Fruit fly (Drosophila melanogaster) whole organism, embryonic: ENCODE data around the gene kri.

Experiments used
- CG11456 ChIP-seq: fragments of 200-800 bp; sonication (Bioruptor generic); IDR thresholded peaks from 3 replicates; pipeline ENCODE4 v1.3.6; 2022; ENCODE audit warnings: missing biosample characterization, missing genetic modification characterization
- CG11504 ChIP-seq: fragments of 200-800 bp; sonication (Bioruptor generic); optimal IDR thresholded peaks from 3 replicates; lab custom pipeline; 2019; ENCODE audit warnings: missing biosample characterization, mild to moderate bottlenecking, missing genetic modification characterization, moderate library complexity
- CG12104 ChIP-seq: fragments of 200-800 bp; sonication (Bioruptor generic); optimal IDR thresholded peaks from 3 replicates; lab custom pipeline; 2016; ENCODE audit warnings: missing biosample characterization, missing genetic modification characterization
- CG12219 ChIP-seq: fragments of 200-800 bp; sonication (Bioruptor generic); optimal IDR thresholded peaks from 3 replicates; lab custom pipeline; 2018; ENCODE audit warnings: missing biosample characterization, mild to moderate bottlenecking, missing genetic modification characterization
- CG12942 ChIP-seq: fragments of 200-800 bp; sonication (Bioruptor generic); optimal IDR thresholded peaks from 3 replicates; lab custom pipeline; 2016; ENCODE audit warnings: missing biosample characterization, missing genetic modification characterization
- CG13296 ChIP-seq: fragments of 200-800 bp; sonication (Bioruptor generic); optimal IDR thresholded peaks from 3 replicates; lab custom pipeline; 2018; ENCODE audit warnings: missing biosample characterization, mild to moderate bottlenecking, missing genetic modification characterization
- CG13424 ChIP-seq: fragments of 200-800 bp; sonication (Bioruptor generic); optimal IDR thresholded peaks from 2 replicates; lab custom pipeline; 2019; ENCODE audit warnings: missing biosample characterization, mild to moderate bottlenecking, missing genetic modification characterization, moderate library complexity
- CG1603 ChIP-seq: fragments of 200-800 bp; sonication (Bioruptor generic); optimal IDR thresholded peaks from 2 replicates; lab custom pipeline; 2019; ENCODE audit warnings: missing biosample characterization, mild to moderate bottlenecking, missing genetic modification characterization, moderate library complexity
- CG16779 ChIP-seq: fragments of 200-800 bp; sonication (Bioruptor generic); IDR thresholded peaks from 2 replicates; pipeline ENCODE4 v1.3.6; 2022; ENCODE audit warnings: missing biosample characterization, missing genetic modification characterization
- CG30403 ChIP-seq: fragments of 200-800 bp; sonication (Bioruptor generic); optimal IDR thresholded peaks from 3 replicates; lab custom pipeline; 2016; ENCODE audit warnings: missing biosample characterization, missing genetic modification characterization
- CG31224 ChIP-seq: fragments of 200-800 bp; sonication (Bioruptor generic); IDR thresholded peaks from 2 replicates; pipeline ENCODE4 v1.3.6; 2022; ENCODE audit warnings: missing biosample characterization, missing genetic modification characterization
- CG33557 ChIP-seq: fragments of 200-800 bp; sonication (Bioruptor generic); optimal IDR thresholded peaks from 2 replicates; lab custom pipeline; 2019; ENCODE audit warnings: missing biosample characterization, mild to moderate bottlenecking, missing genetic modification characterization, moderate library complexity
- CG7963 ChIP-seq: fragments of 200-800 bp; sonication (Bioruptor generic); IDR thresholded peaks from 3 replicates; pipeline ENCODE4 v1.3.6; 2022; ENCODE audit warnings: missing biosample characterization, missing genetic modification characterization; ENCODE audit not compliant: partially characterized antibody
- CG8281 ChIP-seq: fragments of 200-800 bp; sonication (Bioruptor generic); optimal IDR thresholded peaks from 2 replicates; lab custom pipeline; 2018; ENCODE audit warnings: missing biosample characterization, mild to moderate bottlenecking, missing genetic modification characterization, moderate library complexity
- CG8765 ChIP-seq: fragments of 200-800 bp; sonication (Bioruptor generic); IDR thresholded peaks from 2 replicates; pipeline ENCODE4 v1.3.6; 2022; ENCODE audit warnings: missing biosample characterization, missing genetic modification characterization
- CG8924 ChIP-seq: fragments of 200-800 bp; optimal IDR thresholded peaks from 3 replicates; lab custom pipeline; 2019; ENCODE audit warnings: missing biosample characterization, mild to moderate bottlenecking, missing genetic modification characterization, moderate library complexity
- CoRest ChIP-seq: fragments of 200-800 bp; sonication (Bioruptor generic); optimal IDR thresholded peaks from 3 replicates; lab custom pipeline; 2018; ENCODE audit warnings: missing biosample characterization, mild to moderate bottlenecking, missing genetic modification characterization, moderate library complexity
- Ets65A ChIP-seq: fragments of 200-800 bp; sonication (Bioruptor generic); peaks from one replicate; lab custom pipeline; 2016; ENCODE audit warnings: missing biosample characterization, missing genetic modification characterization
- Fer3 ChIP-seq: fragments of 200-800 bp; sonication (Bioruptor generic); optimal IDR thresholded peaks from 2 replicates; lab custom pipeline; 2018; ENCODE audit warnings: missing biosample characterization, mild to moderate bottlenecking, missing genetic modification characterization, moderate library complexity
- Gug ChIP-seq: fragments of 200-800 bp; sonication (Bioruptor generic); IDR thresholded peaks from 4 replicates; pipeline ENCODE4 v1.3.6; 2022; ENCODE audit warnings: missing biosample characterization, missing genetic modification characterization
- HHEX ChIP-seq: fragments of 200-800 bp; sonication (Bioruptor generic); optimal IDR thresholded peaks from 3 replicates; lab custom pipeline; 2017; ENCODE audit warnings: missing biosample characterization, mild to moderate bottlenecking, missing genetic modification characterization, missing genetic modification reagents
- Hr51 ChIP-seq, 2 experiments: fragments of 200-800 bp; sonication (Bioruptor generic); optimal IDR thresholded peaks; 2 replicates in 1 of 2; 3 replicates in 1 of 2; lab custom pipeline; 2016 to 2018; ENCODE audit warnings: missing biosample characterization in 2 of 2, missing genetic modification characterization in 2 of 2, mild to moderate bottlenecking in 1 of 2, moderate library complexity in 1 of 2
- MBD-R2 ChIP-seq: fragments of 200-800 bp; sonication (Bioruptor generic); IDR thresholded peaks from 2 replicates; pipeline ENCODE4 v1.3.6; 2022; ENCODE audit warnings: missing biosample characterization, missing genetic modification characterization
- Med ChIP-seq: fragments of 200-800 bp; sonication (Bioruptor generic); peaks from one replicate; lab custom pipeline; 2016; ENCODE audit warnings: missing biosample characterization, missing genetic modification characterization, mild to moderate bottlenecking, inconsistent platforms, moderate library complexity
- NC2α ChIP-seq: fragments of 200-800 bp; sonication (Bioruptor generic); optimal IDR thresholded peaks from 2 replicates; lab custom pipeline; 2016; ENCODE audit warnings: missing biosample characterization, missing genetic modification characterization
- NFAT ChIP-seq: fragments of 200-800 bp; sonication (Bioruptor generic); IDR thresholded peaks from 2 replicates; pipeline ENCODE4 v1.3.6; 2022; ENCODE audit warnings: missing biosample characterization, missing genetic modification characterization
- ara ChIP-seq: fragments of 200-800 bp; sonication (Bioruptor generic); IDR thresholded peaks from 2 replicates; pipeline ENCODE4 v1.3.6; 2022; ENCODE audit warnings: missing biosample characterization, missing genetic modification characterization
- chn ChIP-seq: fragments of 200-800 bp; sonication (Bioruptor generic); optimal IDR thresholded peaks from 2 replicates; lab custom pipeline; 2016; ENCODE audit warnings: missing biosample characterization, missing genetic modification characterization
- dmrt99B ChIP-seq: fragments of 200-800 bp; sonication (Bioruptor generic); optimal IDR thresholded peaks from 2 replicates; lab custom pipeline; 2018; ENCODE audit warnings: missing biosample characterization, mild to moderate bottlenecking, missing genetic modification characterization, moderate library complexity
- dpn ChIP-seq, 2 experiments: fragments of 200-800 bp; sonication (Bioruptor generic); optimal IDR thresholded peaks; 3 replicates each; lab custom pipeline; 2016; ENCODE audit warnings: missing biosample characterization in 2 of 2, missing genetic modification characterization in 2 of 2
- ems ChIP-seq: fragments of 200-800 bp; sonication (Bioruptor generic); optimal IDR thresholded peaks from 3 replicates; lab custom pipeline; 2016; ENCODE audit warnings: missing biosample characterization, missing genetic modification characterization
- en ChIP-seq: fragments of 200-800 bp; sonication (Bioruptor generic); optimal IDR thresholded peaks from 2 replicates; lab custom pipeline; 2016; ENCODE audit warnings: missing biosample characterization, missing genetic modification characterization
- gem ChIP-seq: fragments of 200-800 bp; sonication (Bioruptor generic); optimal IDR thresholded peaks from 2 replicates; lab custom pipeline; 2019; ENCODE audit warnings: missing biosample characterization, mild to moderate bottlenecking, missing genetic modification characterization, moderate library complexity
- her ChIP-seq: fragments of 200-800 bp; sonication (Bioruptor generic); optimal IDR thresholded peaks from 2 replicates; lab custom pipeline; 2016; ENCODE audit warnings: missing biosample characterization, missing genetic modification characterization
- insv ChIP-seq, 2 experiments: fragments of 200-800 bp; sonication (Bioruptor generic); optimal IDR thresholded peaks; 3 replicates each; lab custom pipeline; 2016 to 2018; ENCODE audit warnings: missing biosample characterization in 2 of 2, missing genetic modification characterization in 2 of 2
- kay ChIP-seq: fragments of 200-800 bp; sonication (Bioruptor generic); optimal IDR thresholded peaks from 2 replicates; lab custom pipeline; 2016; ENCODE audit warnings: missing biosample characterization, missing genetic modification characterization
- klu ChIP-seq: fragments of 200-800 bp; sonication (Bioruptor generic); IDR thresholded peaks from 2 replicates; pipeline ENCODE4 v1.3.6; 2022; ENCODE audit warnings: missing biosample characterization, missing genetic modification characterization
- lbe ChIP-seq: fragments of 200-800 bp; sonication (Bioruptor generic); optimal IDR thresholded peaks from 2 replicates; lab custom pipeline; 2016; ENCODE audit warnings: missing biosample characterization, mild to moderate bottlenecking, missing genetic modification characterization
- lola ChIP-seq, 3 experiments: fragments of >200 bp in 2 of 3; fragments of 200-800 bp in 1 of 3; sonication (Bioruptor generic) in 1 of 3; optimal IDR thresholded peaks; 2 replicates each; lab custom pipeline; 2017 to 2019; ENCODE audit warnings: missing biosample characterization in 3 of 3, missing genetic modification characterization in 3 of 3, mild to moderate bottlenecking in 1 of 3, moderate library complexity in 1 of 3
- lov ChIP-seq, 2 experiments: fragments of 200-800 bp in 1 of 2; fragments of >200 bp in 1 of 2; sonication (Bioruptor generic) in 1 of 2; IDR thresholded peaks in 1 of 2; optimal IDR thresholded peaks in 1 of 2; 2 replicates in 1 of 2; 3 replicates in 1 of 2; pipeline versions ENCODE4 v1.3.6 to Lab custom; 2017 to 2022; ENCODE audit warnings: missing biosample characterization in 1 of 2, missing genetic modification characterization in 1 of 2
- mirr ChIP-seq: fragments of 200-800 bp; sonication (Bioruptor generic); optimal IDR thresholded peaks from 3 replicates; lab custom pipeline; 2018; ENCODE audit warnings: missing biosample characterization, mild to moderate bottlenecking, missing genetic modification characterization
- mld ChIP-seq: fragments of 200-800 bp; sonication (Bioruptor generic); IDR thresholded peaks from 3 replicates; pipeline ENCODE4 v1.3.6; 2022; ENCODE audit warnings: missing biosample characterization, missing genetic modification characterization; ENCODE audit not compliant: partially characterized antibody
- nerfin-2 ChIP-seq: fragments of 200-800 bp; sonication (Bioruptor generic); IDR thresholded peaks from 2 replicates; pipeline ENCODE4 v1.3.6; 2022; ENCODE audit warnings: missing biosample characterization, missing genetic modification characterization; ENCODE audit not compliant: partially characterized antibody
- nmo ChIP-seq: fragments of 200-800 bp; sonication (Bioruptor generic); optimal IDR thresholded peaks from 2 replicates; lab custom pipeline; 2018; ENCODE audit warnings: missing biosample characterization, mild to moderate bottlenecking, missing genetic modification characterization, moderate library complexity
- pum ChIP-seq: fragments of 200-800 bp; sonication (Bioruptor generic); optimal IDR thresholded peaks from 2 replicates; lab custom pipeline; 2016; ENCODE audit warnings: missing biosample characterization, missing genetic modification characterization
- slp2 ChIP-seq: fragments of 200-800 bp; sonication (Bioruptor generic); optimal IDR thresholded peaks from 2 replicates; lab custom pipeline; 2016; ENCODE audit warnings: missing biosample characterization, missing genetic modification characterization
- stc ChIP-seq: fragments of 200-800 bp; sonication (Bioruptor generic); IDR thresholded peaks from 2 replicates; pipeline ENCODE4 v1.3.6; 2022; ENCODE audit warnings: missing biosample characterization, missing genetic modification characterization
- tin ChIP-seq: fragments of 200-800 bp; sonication (Bioruptor generic); optimal IDR thresholded peaks from 3 replicates; lab custom pipeline; 2016; ENCODE audit warnings: missing biosample characterization, missing genetic modification characterization
- unpg ChIP-seq: fragments of 200-800 bp; sonication (Bioruptor generic); optimal IDR thresholded peaks from 3 replicates; lab custom pipeline; 2018; ENCODE audit warnings: missing biosample characterization, mild to moderate bottlenecking, missing genetic modification characterization, moderate library complexity
- wek ChIP-seq: fragments of 200-800 bp; sonication (Bioruptor generic); optimal IDR thresholded peaks from 3 replicates; lab custom pipeline; 2018; ENCODE audit warnings: missing biosample characterization, mild to moderate bottlenecking, missing genetic modification characterization, moderate library complexity
- z ChIP-seq: fragments of 200-800 bp; sonication (Bioruptor generic); IDR thresholded peaks from 3 replicates; pipeline ENCODE4 v1.3.6; 2022; ENCODE audit warnings: missing biosample characterization, missing genetic modification characterization

The kri gene

dm6 chr3L:5808101-5808433 is 2.7 kb upstream of the kri start (continued):
- TF ChIP-seq tin (GFP tag; lab: Kevin White, UChicago): no peak
- peak; percentile 56; the same call in 1 of the 2 replicates for TF ChIP-seq ara
- TF ChIP-seq NFAT (GFP tag; lab: Robert Waterston, UW): 0 out of 2 replicates have a peak, but pooled peaks have one; percentile 10
- no peak for TF ChIP-seq CG33557
- peak; percentile 42 for TF ChIP-seq CoRest (tag; lab: Kevin White, UChicago)
- peak; percentile 40 for TF ChIP-seq nmo (GFP tag; lab: Kevin White, UChicago)
- no peak for TF ChIP-seq CG1603 (tag; lab: Kevin White, UChicago)
- no peak for TF ChIP-seq chn (GFP tag; lab: Kevin White, UChicago)
- no peak for TF ChIP-seq dpn (GFP tag; optimal IDR thresholded peaks at IDR 0.05; lab: Kevin White, UChicago)
- TF ChIP-seq gem (tag; lab: Kevin White, UChicago): no peak
- no peak for TF ChIP-seq CG31224 (GFP tag; lab: Robert Waterston, UW)
- no peak for TF ChIP-seq Ets65A (GFP tag; lab: Kevin White, UChicago)
- no peak for TF ChIP-seq en (GFP tag; lab: Kevin White, UChicago)
- TF ChIP-seq lov (optimal IDR thresholded peaks at IDR 0.05; lab: Kevin White, UChicago): no peak
- TF ChIP-seq lov (GFP tag; IDR thresholded peaks at IDR 0.05; lab: Robert Waterston, UW): no peak
- TF ChIP-seq lola (GFP tag; optimal IDR thresholded peaks at IDR 0.05; lab: Kevin White, UChicago): no peak
- TF ChIP-seq CG12942 (GFP tag; lab: Kevin White, UChicago): no peak
- no peak for TF ChIP-seq MBD-R2 (GFP tag; lab: Robert Waterston, UW)
- 0 out of 2 replicates have a peak, but pooled peaks have one; percentile 31 for TF ChIP-seq klu (GFP tag; lab: Robert Waterston, UW)
- TF ChIP-seq mld (GFP tag; lab: Robert Waterston, UW): no peak
- TF ChIP-seq ems: no peak
- TF ChIP-seq CG11504: peak; percentile 63
- peak; percentile 17 for TF ChIP-seq CG8924 (tag; lab: Kevin White, UChicago)
- peak; percentile 45 for TF ChIP-seq unpg
- TF ChIP-seq slp2 (GFP tag; lab: Kevin White, UChicago): no peak
- TF ChIP-seq kay (GFP tag; lab: Kevin White, UChicago): no peak
- peak; percentile 13; the same call in 1 of the 4 replicates for TF ChIP-seq Gug
- TF ChIP-seq lbe (GFP tag; lab: Kevin White, UChicago): no peak
- TF ChIP-seq CG7963 (GFP tag; lab: Robert Waterston, UW): no peak
- no peak for TF ChIP-seq CG8281 (tag; lab: Kevin White, UChicago)
- peak; percentile 4 for TF ChIP-seq CG13296 (GFP tag; lab: Kevin White, UChicago)
- no peak for TF ChIP-seq insv (GFP tag; optimal IDR thresholded peaks at IDR 0.05; lab: Kevin White, UChicago)
- TF ChIP-seq Hr51 (GFP tag; optimal IDR thresholded peaks at IDR 0.05; lab: Kevin White, UChicago): no peak
- no peak for TF ChIP-seq stc (GFP tag; lab: Robert Waterston, UW)
- peak; percentile 16 for TF ChIP-seq Med (GFP tag; lab: Kevin White, UChicago)
- no peak for TF ChIP-seq NC2α (GFP tag; lab: Kevin White, UChicago)
- no peak for TF ChIP-seq CG8765 (GFP tag; lab: Robert Waterston, UW)
- no peak for TF ChIP-seq mirr
- TF ChIP-seq Fer3 (tag; lab: Kevin White, UChicago): no peak
- TF ChIP-seq CG11456: no peak
- TF ChIP-seq CG13424 (tag; lab: Kevin White, UChicago): peak; percentile 6
- TF ChIP-seq CG30403 (GFP tag; lab: Kevin White, UChicago): peak; percentile 49
- no peak for TF ChIP-seq z (GFP tag; lab: Robert Waterston, UW)
- TF ChIP-seq nerfin-2: no peak
- TF ChIP-seq pum (GFP tag; lab: Kevin White, UChicago): no peak
- no peak for TF ChIP-seq wek (GFP tag; lab: Kevin White, UChicago)
- TF ChIP-seq HHEX (GFP tag; lab: Kevin White, UChicago): no peak
- no peak for TF ChIP-seq CG12219 (GFP tag; lab: Kevin White, UChicago)
- no peak for TF ChIP-seq CG12104 (GFP tag; lab: Kevin White, UChicago)
- TF ChIP-seq her: no peak
- TF ChIP-seq dmrt99B (tag; lab: Kevin White, UChicago): peak; percentile 53
- no peak for TF ChIP-seq CG16779 (GFP tag; lab: Robert Waterston, UW)
